Worm (Caenorhabditis elegans) whole organism, early embryonic: ENCODE measurements around the gene F42A6.6.

Experiments
- B0310.2 ChIP-seq: sonication (generic microtip); optimal IDR thresholded peaks from 2 replicates; lab custom pipeline; 2016; ENCODE audit warnings: mild to moderate bottlenecking, missing genetic modification characterization, missing compliant biosample characterization
- F13C5.2 ChIP-seq: sonication (generic microtip); optimal IDR thresholded peaks from 2 replicates; lab custom pipeline; 2017; ENCODE audit warnings: mild to moderate bottlenecking, missing genetic modification characterization, inconsistent platforms, missing compliant biosample characterization
- aly-1 ChIP-seq: sonication (generic microtip); optimal IDR thresholded peaks from 2 replicates; lab custom pipeline; 2016; ENCODE audit warnings: missing genetic modification characterization, missing compliant biosample characterization
- ama-1 ChIP-seq: fragments of 150-350 bp; optimal IDR thresholded peaks from 2 replicates; lab custom pipeline; 2014
- ceh-13 ChIP-seq: fragments of 200-800 bp; sonication (Bioruptor generic); optimal IDR thresholded peaks from 2 replicates; lab custom pipeline; 2018; ENCODE audit warnings: mild to moderate bottlenecking, missing genetic modification characterization, missing compliant biosample characterization
- ceh-36 ChIP-seq: sonication (generic microtip); optimal IDR thresholded peaks from 2 replicates; lab custom pipeline; 2016; ENCODE audit warnings: missing genetic modification characterization, inconsistent platforms, missing compliant biosample characterization
- ets-7 ChIP-seq: sonication (generic microtip); optimal IDR thresholded peaks from 2 replicates; lab custom pipeline; 2016; ENCODE audit warnings: missing genotype, missing genetic modification characterization, missing compliant biosample characterization
- flt-1 ChIP-seq: fragments of 200-800 bp; sonication (Bioruptor generic); IDR thresholded peaks from 2 replicates; pipeline ENCODE4 v1.3.6; 2022; ENCODE audit warnings: missing genetic modification characterization, missing compliant biosample characterization
- hmbx-1 ChIP-seq: sonication (generic microtip); optimal IDR thresholded peaks from 2 replicates; lab custom pipeline; 2016; ENCODE audit warnings: mild to moderate bottlenecking, missing genetic modification characterization, missing compliant biosample characterization
- hmg-4 ChIP-seq: fragments of 200-800 bp; sonication (Bioruptor generic); optimal IDR thresholded peaks from 2 replicates; lab custom pipeline; 2018; ENCODE audit warnings: mild to moderate bottlenecking, missing genetic modification characterization, missing compliant biosample characterization
- hnd-1 ChIP-seq: sonication (generic microtip); optimal IDR thresholded peaks from 2 replicates; lab custom pipeline; 2016; ENCODE audit warnings: missing genetic modification characterization, missing compliant biosample characterization
- pes-1 ChIP-seq: fragments of 200-800 bp; sonication (Bioruptor generic); IDR thresholded peaks from 2 replicates; pipeline ENCODE4 v1.3.6; 2022; ENCODE audit warnings: missing genetic modification reagents, missing genetic modification characterization, missing compliant biosample characterization
- scrt-1 ChIP-seq: fragments of 200-800 bp; sonication (Bioruptor generic); IDR thresholded peaks from 2 replicates; pipeline ENCODE4 v1.3.6; 2022; ENCODE audit warnings: missing genetic modification characterization, missing compliant biosample characterization
- sea-1 ChIP-seq: fragments of 200-800 bp; sonication (Bioruptor generic); conservative IDR thresholded peaks from 2 replicates; pipeline ENCODE4 v1.3.6; 2022; ENCODE audit warnings: missing genetic modification characterization, missing compliant biosample characterization
- tbx-11 ChIP-seq: fragments of 200-800 bp; sonication (Bioruptor generic); IDR thresholded peaks from 2 replicates; pipeline ENCODE4 v1.3.6; 2022; ENCODE audit warnings: missing genetic modification characterization, missing compliant biosample characterization
- tbx-37 ChIP-seq: fragments of 200-800 bp; sonication (Bioruptor generic); conservative IDR thresholded peaks from 2 replicates; pipeline ENCODE4 v1.3.6; 2022; ENCODE audit warnings: missing genetic modification reagents, missing genetic modification characterization, missing compliant biosample characterization
- tra-4 ChIP-seq: sonication (generic microtip); optimal IDR thresholded peaks from 2 replicates; lab custom pipeline; 2017; ENCODE audit warnings: missing genetic modification characterization, missing compliant biosample characterization

F42A6.6 gene

ce11 chrIV:3378080-3378804 lies 41.6 kb upstream of the F42A6.6 start, which contains the start of gene otub-4:
otub-4 (minus strand) TSS chrIV:3378130.
- no peak for TF ChIP-seq tbx-11 (GFP tag; lab: Robert Waterston, UW)
- no peak for TF ChIP-seq hmbx-1 (tag; lab: Kevin White, UChicago)
- TF ChIP-seq ceh-36 (tag; lab: Kevin White, UChicago) = no peak
- TF ChIP-seq B0310.2 (tag; lab: Kevin White, UChicago) = no peak
- no peak for TF ChIP-seq sea-1
- TF ChIP-seq hnd-1 (tag; lab: Kevin White, UChicago) = no peak
- TF ChIP-seq tbx-37 (GFP tag; lab: Robert Waterston, UW) = no peak
- TF ChIP-seq pes-1 (GFP tag; lab: Robert Waterston, UW) = no peak
- TF ChIP-seq ceh-13 (GFP tag; lab: Kevin White, UChicago) = no peak
- TF ChIP-seq scrt-1 (GFP tag; lab: Robert Waterston, UW) = no peak
- TF ChIP-seq ets-7 (tag; lab: Kevin White, UChicago) = no peak

- no peak for TF ChIP-seq aly-1 (tag; lab: Kevin White, UChicago)
- TF ChIP-seq pes-1 (GFP tag; lab: Robert Waterston, UW) = no peak
- TF ChIP-seq flt-1 (GFP tag; lab: Robert Waterston, UW) = no peak
- no peak for TF ChIP-seq ceh-13 (GFP tag; lab: Kevin White, UChicago)
- no peak for TF ChIP-seq F13C5.2 (tag; lab: Kevin White, UChicago)
- TF ChIP-seq hnd-1 (tag; lab: Kevin White, UChicago) = no peak
- no peak for TF ChIP-seq hmg-4 (GFP tag; lab: Kevin White, UChicago)
- TF ChIP-seq scrt-1 (GFP tag; lab: Robert Waterston, UW) = no peak
- TF ChIP-seq ama-1 (lab: Kevin White, UChicago) = no peak
- no peak for TF ChIP-seq hmbx-1 (tag; lab: Kevin White, UChicago)
- no peak for TF ChIP-seq tbx-11 (GFP tag; lab: Robert Waterston, UW)
- no peak for TF ChIP-seq sea-1
- TF ChIP-seq tra-4 (tag; lab: Kevin White, UChicago) = no peak
These were observed 36.7 kb upstream of the F42A6.6 start for ce11 chrIV:3373370-3373769.

- no peak for TF ChIP-seq ceh-36 (tag; lab: Kevin White, UChicago)
- no peak for TF ChIP-seq pes-1 (GFP tag; lab: Robert Waterston, UW)
- no peak for TF ChIP-seq scrt-1 (GFP tag; lab: Robert Waterston, UW)
- TF ChIP-seq F13C5.2 (tag; lab: Kevin White, UChicago) = no peak
- TF ChIP-seq ama-1 (lab: Kevin White, UChicago) = no peak
- TF ChIP-seq aly-1 (tag; lab: Kevin White, UChicago) = no peak
These were observed 32.1 kb upstream of the F42A6.6 start, which contains the start of gene vha-19 for ce11 chrIV:3368638-3369247. vha-19 (plus strand) TSS chrIV:3369197.

ce11 chrIV:3363784-3364183 lies 27.1 kb upstream of the F42A6.6 start:
- TF ChIP-seq ceh-13 (GFP tag; lab: Kevin White, UChicago) (no peak), ama-1 (lab: Kevin White, UChicago) (no peak), pes-1 (GFP tag; lab: Robert Waterston, UW) (no peak), ceh-36 (tag; lab: Kevin White, UChicago) (no peak), aly-1 (tag; lab: Kevin White, UChicago) (no peak), hmg-4 (GFP tag; lab: Kevin White, UChicago) (no peak), tbx-11 (GFP tag; lab: Robert Waterston, UW) (no peak), hmbx-1 (tag; lab: Kevin White, UChicago) (no peak), F13C5.2 (tag; lab: Kevin White, UChicago) (no peak), tbx-37 (GFP tag; lab: Robert Waterston, UW) (no peak), B0310.2 (tag; lab: Kevin White, UChicago) (no peak), sea-1 (no peak), tra-4 (tag; lab: Kevin White, UChicago) (no peak), flt-1 (GFP tag; lab: Robert Waterston, UW) (no peak), scrt-1 (GFP tag; lab: Robert Waterston, UW) (no peak), ets-7 (tag; lab: Kevin White, UChicago) (no peak), hnd-1 (tag; lab: Kevin White, UChicago) (no peak)

- TF ChIP-seq hnd-1 (tag; lab: Kevin White, UChicago) (no peak), hmg-4 (GFP tag; lab: Kevin White, UChicago) (no peak)
These were observed 26.5 kb upstream of the F42A6.6 start, which contains the start of gene Y55H10A.2 for ce11 chrIV:3363221-3363620. Y55H10A.2 (plus strand) TSS chrIV:3363521.

ce11 chrIV:3354757-3355156 lies 18.1 kb upstream of the F42A6.6 start, which contains the start of gene F42A6.1:
F42A6.1 (plus strand) TSS chrIV:3355057.
- TF ChIP-seq pes-1 (GFP tag; lab: Robert Waterston, UW) = no peak

- no peak for TF ChIP-seq hmbx-1 (tag; lab: Kevin White, UChicago)
These were observed 15.3 kb upstream of the F42A6.6 start for ce11 chrIV:3352019-3352418.
